Worm (Caenorhabditis elegans) whole organism, L4/young adult: Measurements from ENCODE around the gene F43G6.7.

Experiments used
- dao-5 ChIP-seq: sonication (generic microtip); optimal IDR thresholded peaks from 2 replicates; lab custom pipeline; 2016; ENCODE audit warnings: missing genotype, missing genetic modification characterization, moderate library complexity, missing compliant biosample characterization
- him-1 ChIP-seq: sonication (generic microtip); optimal IDR thresholded peaks from 2 replicates; lab custom pipeline; 2016; ENCODE audit warnings: missing genotype, missing genetic modification reagents, missing genetic modification characterization, missing compliant biosample characterization

DNA sequence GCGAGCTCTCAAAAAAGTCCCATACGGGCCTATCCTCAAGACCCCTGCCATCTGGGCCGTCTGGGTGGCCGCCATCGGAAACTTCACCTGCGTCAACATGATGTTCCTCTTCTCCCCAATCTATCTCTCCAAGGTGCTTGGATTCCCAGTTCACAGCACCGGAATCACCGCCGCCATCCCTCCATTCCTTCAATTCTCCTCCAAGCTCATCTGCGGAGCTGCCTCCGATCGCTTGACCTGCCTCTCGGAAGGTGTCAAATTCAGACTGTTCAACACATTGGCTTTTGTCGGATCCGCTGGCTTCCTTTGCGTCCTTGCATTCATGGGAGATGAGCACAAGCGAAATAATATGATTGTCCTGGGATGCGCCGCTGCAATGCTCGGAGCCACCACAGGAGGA, 34.4 kb downstream of the F43G6.7 start:
- TF ChIP-seq him-1 (tag; lab: Kevin White, UChicago) (no peak), dao-5 (tag; lab: Kevin White, UChicago) (no peak)
